Worm (Caenorhabditis elegans): ENCODE results near the gene Y24F12A.1.

Gene Y24F12A.1

ce11 chrIV:11635437-11636408 lies 30.7 kb downstream of the Y24F12A.1 start, which contains the start of gene mars-1 (continued):
- TF ChIP-seq F16B12.6 (tag; optimal IDR thresholded peaks at IDR 0.05) (peak; percentile 19), fkh-10 (GFP tag; optimal IDR thresholded peaks at IDR 0.05) (no peak), efl-1 (optimal IDR thresholded peaks at IDR 0.05) (peak; percentile 70 to 72), efl-1 (GFP tag; optimal IDR thresholded peaks at IDR 0.05 in 1 of 2) (peak; percentile 58 to 89), egl-13 (tag; optimal IDR thresholded peaks at IDR 0.05) (peak; percentile 56), C34B4.2 (tag; optimal IDR thresholded peaks at IDR 0.05) (no peak), nhr-90 (tag; optimal IDR thresholded peaks at IDR 0.05; ENCODE audit: poor library complexity) (peak; percentile 80), nhr-71 (tag; optimal IDR thresholded peaks at IDR 0.05) (peak; percentile 89), ceh-8 (GFP tag; optimal IDR thresholded peaks at IDR 0.05) (no peak), nhr-47 (tag; optimal IDR thresholded peaks at IDR 0.05) (peak; percentile 82), pag-3 (tag; optimal IDR thresholded peaks at IDR 0.05; ENCODE audit: borderline replicate concordance, insufficient read depth) (no peak), unc-130 (tag; optimal IDR thresholded peaks at IDR 0.05) (peak; percentile 37), unc-30 (tag; optimal IDR thresholded peaks at IDR 0.05) (no peak), hlh-4 (tag; optimal IDR thresholded peaks at IDR 0.05) (no peak), ceh-63 (GFP tag; optimal IDR thresholded peaks at IDR 0.05) (peak; percentile 55), grh-1 (GFP tag; IDR thresholded peaks at IDR 0.05) (no peak; the same call in 1 of the 2 replicates), nhr-19 (GFP tag; conservative IDR thresholded peaks at IDR 0.05) (peak; percentile 51), rnt-1 (tag; optimal IDR thresholded peaks at IDR 0.05) (peak; percentile 72), ama-1 (optimal IDR thresholded peaks at IDR 0.05) (no peak), unc-86 (tag; optimal IDR thresholded peaks at IDR 0.05) (peak; percentile 56), lin-35 (GFP tag; optimal IDR thresholded peaks at IDR 0.05) (peak; percentile 66 to 84), zip-4 (GFP tag; optimal IDR thresholded peaks at IDR 0.05) (no peak), vab-15 (tag; optimal IDR thresholded peaks at IDR 0.05) (peak; percentile 80), fkh-4 (tag; optimal IDR thresholded peaks at IDR 0.05; ENCODE audit: borderline replicate concordance) (no peak), aly-2 (tag; optimal IDR thresholded peaks at IDR 0.05) (peak; percentile 55), pqm-1 (tag; optimal IDR thresholded peaks at IDR 0.05) (no peak), mep-1 (tag; optimal IDR thresholded peaks at IDR 0.05) (peak; percentile 84), unc-62 (GFP tag; optimal IDR thresholded peaks at IDR 0.05) (no peak), C16A3.4 (tag; optimal IDR thresholded peaks at IDR 0.05) (peak; percentile 89), efl-3 (GFP tag; optimal IDR thresholded peaks at IDR 0.05) (no peak), mdl-1 (tag; optimal IDR thresholded peaks at IDR 0.05) (no peak), ets-5 (GFP tag; IDR thresholded peaks at IDR 0.05) (no peak), lin-15B (tag; optimal IDR thresholded peaks at IDR 0.05) (peak; percentile 52), elt-2 (tag; optimal IDR thresholded peaks at IDR 0.05) (peak; percentile 16), hpl-2 (GFP tag; optimal IDR thresholded peaks at IDR 0.05) (peak; percentile 68), nhr-76 (tag; optimal IDR thresholded peaks at IDR 0.05) (no peak), ztf-11 (tag; optimal IDR thresholded peaks at IDR 0.05) (peak in 1 of 2 experiments; percentile 60), nhr-84 (tag; optimal IDR thresholded peaks at IDR 0.05) (no peak), pax-3 (tag; optimal IDR thresholded peaks at IDR 0.05) (peak; percentile 81), skn-1 (tag; optimal IDR thresholded peaks at IDR 0.05) (peak; percentile 34), blmp-1 (tag; optimal IDR thresholded peaks at IDR 0.05) (peak; percentile 12), isw-1 (GFP tag; IDR thresholded peaks at IDR 0.05) (peak; percentile 80), nhr-77 (tag; optimal IDR thresholded peaks at IDR 0.05) (peak; percentile 74), nhr-20 (tag; optimal IDR thresholded peaks at IDR 0.05) (peak; percentile 86), xbp-1 (tag; optimal IDR thresholded peaks at IDR 0.05) (peak; percentile 77), lin-39 (tag; optimal IDR thresholded peaks at IDR 0.05) (no peak), aha-1 (tag; optimal IDR thresholded peaks at IDR 0.05) (no peak), sptf-1 (tag; optimal IDR thresholded peaks at IDR 0.05) (no peak), ztf-4 (tag; optimal IDR thresholded peaks at IDR 0.05) (peak; percentile 4), tbx-2 (tag; optimal IDR thresholded peaks at IDR 0.05) (peak; percentile 73)
